Worm (Caenorhabditis elegans): ENCODE measurements around the gene F53A2.11.

Gene F53A2.11

ce11 chrIII:13322578-13322977 is at the start of gene F53A2.11:
Gene F53A2.11, minus strand, starts transcription at chrIII:13322678.
- no peak for TF ChIP-seq F13H6.1 (tag; optimal IDR thresholded peaks at IDR 0.05)
- TF ChIP-seq ceh-19 (GFP tag; optimal IDR thresholded peaks at IDR 0.05) = no peak
- TF ChIP-seq syd-9 (tag; optimal IDR thresholded peaks at IDR 0.05) = no peak
- TF ChIP-seq gmeb-2 (tag; optimal IDR thresholded peaks at IDR 0.05) = no peak
- TF ChIP-seq npax-4 (tag; optimal IDR thresholded peaks at IDR 0.05) = no peak
- no peak for TF ChIP-seq ceh-18 (tag; optimal IDR thresholded peaks at IDR 0.05)
- no peak for TF ChIP-seq che-1 (tag; optimal IDR thresholded peaks at IDR 0.05)

ce11 chrIII:13370980-13371379 is 48.5 kb upstream of the F53A2.11 start, which contains the start of gene T03F6.9:
Gene T03F6.9, minus strand, starts transcription at chrIII:13371080.
- TF ChIP-seq ceh-24 (tag; optimal IDR thresholded peaks at IDR 0.05) (no peak), syd-9 (tag; optimal IDR thresholded peaks at IDR 0.05) (no peak), dmd-4 (tag; optimal IDR thresholded peaks at IDR 0.05; ENCODE audit: borderline replicate concordance) (no peak), hlh-8 (tag; optimal IDR thresholded peaks at IDR 0.05) (no peak), ama-1 (optimal IDR thresholded peaks at IDR 0.05) (no peak), pros-1 (tag; optimal IDR thresholded peaks at IDR 0.05) (no peak), hlh-6 (tag; optimal IDR thresholded peaks at IDR 0.05) (no peak), dve-1 (tag; optimal IDR thresholded peaks at IDR 0.05) (no peak)

ce11 chrIII:13359847-13360246 is 37.4 kb upstream of the F53A2.11 start:
- TF ChIP-seq eyg-1 (tag; optimal IDR thresholded peaks at IDR 0.05) (no peak), ceh-24 (tag; optimal IDR thresholded peaks at IDR 0.05) (no peak), ceh-48 (tag; optimal IDR thresholded peaks at IDR 0.05) (no peak), unc-3 (GFP tag; conservative IDR thresholded peaks at IDR 0.05) (no peak), unc-3 (tag; optimal IDR thresholded peaks at IDR 0.05) (no peak), zip-5 (tag; optimal IDR thresholded peaks at IDR 0.05) (no peak), nhr-11 (tag; optimal IDR thresholded peaks at IDR 0.05) (no peak), unc-55 (GFP tag; optimal IDR thresholded peaks at IDR 0.05) (no peak), pax-1 (tag; optimal IDR thresholded peaks at IDR 0.05) (no peak), C38D4.7 (GFP tag; optimal IDR thresholded peaks at IDR 0.05) (no peak), hlh-8 (tag; optimal IDR thresholded peaks at IDR 0.05) (no peak), ceh-30 (tag; optimal IDR thresholded peaks at IDR 0.05) (no peak), F13H6.1 (tag; optimal IDR thresholded peaks at IDR 0.05) (peak; percentile 23), madf-2 (tag; optimal IDR thresholded peaks at IDR 0.05) (no peak), ceh-18 (tag; optimal IDR thresholded peaks at IDR 0.05) (no peak), syd-9 (tag; optimal IDR thresholded peaks at IDR 0.05) (no peak), lim-6 (tag; optimal IDR thresholded peaks at IDR 0.05) (no peak), pqm-1 (tag; optimal IDR thresholded peaks at IDR 0.05) (no peak), dmd-4 (tag; optimal IDR thresholded peaks at IDR 0.05; ENCODE audit: borderline replicate concordance) (no peak), sdc-2 (tag; optimal IDR thresholded peaks at IDR 0.05) (no peak), ref-2 (tag; optimal IDR thresholded peaks at IDR 0.05) (peak; percentile 35), fax-1 (tag; optimal IDR thresholded peaks at IDR 0.05) (no peak), rnt-1 (tag; optimal IDR thresholded peaks at IDR 0.05) (peak; percentile 48), hlh-30 (tag; optimal IDR thresholded peaks at IDR 0.05; ENCODE audit: insufficient read depth) (peak; percentile 67), che-1 (tag; optimal IDR thresholded peaks at IDR 0.05) (no peak), K02D7.2 (tag; optimal IDR thresholded peaks at IDR 0.05) (no peak), hlh-13 (GFP tag; optimal IDR thresholded peaks at IDR 0.05) (no peak), ceh-9 (tag; optimal IDR thresholded peaks at IDR 0.05) (no peak), hlh-6 (tag; optimal IDR thresholded peaks at IDR 0.05) (no peak), elt-2 (tag; optimal IDR thresholded peaks at IDR 0.05) (no peak), ttx-3 (tag; optimal IDR thresholded peaks at IDR 0.05) (no peak), K09A11.1 (tag; optimal IDR thresholded peaks at IDR 0.05; ENCODE audit: insufficient read depth) (no peak), ama-1 (optimal IDR thresholded peaks at IDR 0.05) (no peak), ceh-45 (GFP tag; IDR thresholded peaks at IDR 0.05) (no peak), elt-4 (tag; optimal IDR thresholded peaks at IDR 0.05) (no peak), tbx-7 (tag; optimal IDR thresholded peaks at IDR 0.05) (no peak), fkh-6 (tag; optimal IDR thresholded peaks at IDR 0.05) (peak; percentile 18), fkh-10 (GFP tag; optimal IDR thresholded peaks at IDR 0.05) (no peak), Y22D7AL.16 (tag; optimal IDR thresholded peaks at IDR 0.05) (no peak), dve-1 (tag; optimal IDR thresholded peaks at IDR 0.05) (no peak), nfya-1 (tag; optimal IDR thresholded peaks at IDR 0.05) (peak; percentile 71), ztf-16 (tag; optimal IDR thresholded peaks at IDR 0.05) (no peak), pag-3 (tag; optimal IDR thresholded peaks at IDR 0.05; ENCODE audit: borderline replicate concordance) (no peak), npax-4 (tag; optimal IDR thresholded peaks at IDR 0.05) (no peak), pros-1 (tag; optimal IDR thresholded peaks at IDR 0.05) (no peak), ceh-22 (tag; optimal IDR thresholded peaks at IDR 0.05) (no peak)
